Worm (Caenorhabditis elegans) whole organism, L4 larva: Measurements from ENCODE around the gene lgc-5.

Experiments used
- R02D3.7 ChIP-seq: fragments of 150-350 bp; sonication (generic microtip); optimal IDR thresholded peaks from 3 replicates; lab custom pipeline; 2014; ENCODE audit warnings: missing biosample characterization, missing genetic modification characterization
- ZK546.5 ChIP-seq, 2 experiments: sonication (generic microtip); optimal IDR thresholded peaks; 2 replicates each; lab custom pipeline; 2017; ENCODE audit warnings: missing biosample characterization in 2 of 2, missing genetic modification characterization in 2 of 2
- aly-2 ChIP-seq: sonication (generic microtip); optimal IDR thresholded peaks from 2 replicates; lab custom pipeline; 2018; ENCODE audit warnings: missing biosample characterization, missing genetic modification characterization
- ama-1 ChIP-seq: fragments of 150-350 bp; optimal IDR thresholded peaks from 2 replicates; lab custom pipeline; 2014; ENCODE audit warnings: inconsistent platforms, mixed read lengths
- ceh-28 ChIP-seq: fragments of 150-350 bp; optimal IDR thresholded peaks from 2 replicates; lab custom pipeline; 2014; ENCODE audit warnings: missing biosample characterization, missing genetic modification reagents, missing genetic modification characterization
- ceh-32 ChIP-seq: sonication (generic microtip); optimal IDR thresholded peaks from 2 replicates; lab custom pipeline; 2016; ENCODE audit warnings: mild to moderate bottlenecking, missing genetic modification characterization, missing compliant biosample characterization; ENCODE audit not compliant: poor library complexity
- daf-12 ChIP-seq: fragments of 150-350 bp; optimal IDR thresholded peaks from 2 replicates; lab custom pipeline; 2014; ENCODE audit warnings: missing biosample characterization, missing genetic modification reagents, missing genetic modification characterization
- duxl-1 ChIP-seq: sonication (generic microtip); optimal IDR thresholded peaks from 2 replicates; lab custom pipeline; 2016; ENCODE audit warnings: mild to moderate bottlenecking, missing genetic modification characterization, moderate library complexity, missing compliant biosample characterization; ENCODE audit not compliant: poor library complexity
- fos-1 ChIP-seq: fragments of 150-350 bp; optimal IDR thresholded peaks from 2 replicates; lab custom pipeline; 2014; ENCODE audit warnings: missing biosample characterization, missing genetic modification characterization
- nhr-41 ChIP-seq: fragments of 200-800 bp; sonication (Bioruptor generic); IDR thresholded peaks from 2 replicates; pipeline ENCODE4 v1.3.6; 2022; ENCODE audit warnings: missing genetic modification reagents, missing genetic modification characterization, missing compliant biosample characterization
- nhr-42 ChIP-seq: fragments of 200-800 bp; sonication (Bioruptor generic); IDR thresholded peaks from 2 replicates; pipeline ENCODE4 v1.3.6; 2022; ENCODE audit warnings: missing genetic modification characterization, missing compliant biosample characterization
- sdz-12 ChIP-seq: fragments of 200-800 bp; sonication (Bioruptor generic); optimal IDR thresholded peaks from 2 replicates; lab custom pipeline; 2018; ENCODE audit warnings: mild to moderate bottlenecking, missing genetic modification characterization, missing compliant biosample characterization
- tra-1 ChIP-seq: fragments of 200-800 bp; sonication (Bioruptor generic); IDR thresholded peaks from 2 replicates; pipeline ENCODE4 v1.3.6; 2022; ENCODE audit warnings: missing genetic modification reagents, missing genetic modification characterization, missing compliant biosample characterization
- ztf-11 ChIP-seq: fragments of 150-350 bp; optimal IDR thresholded peaks from 2 replicates; lab custom pipeline; 2014; ENCODE audit warnings: missing biosample characterization, missing genetic modification characterization

DNA sequence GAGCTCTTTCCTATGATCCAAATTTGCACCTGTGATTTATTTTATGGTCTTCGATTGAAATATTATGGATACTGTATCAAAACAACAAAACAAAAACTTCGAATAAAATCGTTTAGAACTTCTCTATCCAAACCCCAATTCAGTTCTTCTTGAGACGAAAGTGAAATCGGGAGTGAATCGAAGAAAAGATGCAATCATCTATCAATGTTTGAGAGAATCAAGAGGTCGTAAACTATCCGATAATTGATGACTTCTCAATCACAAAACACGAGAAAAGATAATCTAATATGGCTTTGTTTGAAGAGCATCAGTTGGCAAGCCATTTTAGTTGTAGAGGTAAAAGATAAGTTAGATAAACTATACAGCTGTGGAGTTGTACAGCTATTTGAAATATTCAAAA is 24.7 kb upstream of the lgc-5 start:
- TF ChIP-seq tra-1: no peak
- no peak for TF ChIP-seq duxl-1 (tag; lab: Kevin White, UChicago)
- no peak for TF ChIP-seq R02D3.7 (tag; lab: Kevin White, UChicago)
- TF ChIP-seq ama-1: no peak
- no peak for TF ChIP-seq ztf-11 (tag; lab: Kevin White, UChicago)
- TF ChIP-seq ceh-28 (tag; lab: Kevin White, UChicago): no peak
- TF ChIP-seq fos-1 (tag; lab: Kevin White, UChicago): no peak
- no peak for TF ChIP-seq ceh-32 (tag; lab: Kevin White, UChicago)
- TF ChIP-seq nhr-41: no peak
- no peak for TF ChIP-seq daf-12
- TF ChIP-seq sdz-12 (GFP tag; lab: Kevin White, UChicago): no peak
- no peak for TF ChIP-seq ZK546.5 (tag; optimal IDR thresholded peaks at IDR 0.05; lab: Kevin White, UChicago)
- no peak for TF ChIP-seq nhr-42 (GFP tag; lab: Robert Waterston, UW)
- TF ChIP-seq aly-2 (tag; lab: Kevin White, UChicago): no peak
